Worm (Caenorhabditis elegans) whole organism, late embryonic: ENCODE measurements around the gene F01F1.11.

Experiments used
- F13H6.1 ChIP-seq: sonication (generic microtip); optimal IDR thresholded peaks from 2 replicates; lab custom pipeline; 2016; ENCODE audit warnings: missing genetic modification characterization, missing compliant biosample characterization
- elt-4 ChIP-seq: sonication (generic microtip); optimal IDR thresholded peaks from 2 replicates; lab custom pipeline; 2016; ENCODE audit warnings: missing genetic modification characterization, missing compliant biosample characterization
- pha-4 ChIP-seq: fragments of 150-350 bp; optimal IDR thresholded peaks from 2 replicates; lab custom pipeline; 2018; ENCODE audit warnings: missing biosample characterization, missing genetic modification reagents, missing genetic modification characterization
- rnt-1 ChIP-seq: sonication (generic microtip); optimal IDR thresholded peaks from 2 replicates; lab custom pipeline; 2016; ENCODE audit warnings: missing genetic modification characterization, missing compliant biosample characterization
- unc-55 ChIP-seq: sonication (generic microtip); optimal IDR thresholded peaks from 2 replicates; lab custom pipeline; 2017; ENCODE audit warnings: missing biosample characterization, missing genetic modification reagents, missing genetic modification characterization
- ztf-16 ChIP-seq: sonication (generic microtip); optimal IDR thresholded peaks from 2 replicates; lab custom pipeline; 2017; ENCODE audit warnings: missing genetic modification characterization, missing compliant biosample characterization

ce11 chrIII:5840815-5841573 lies 30.7 kb downstream of the F01F1.11 start:
- TF ChIP-seq F13H6.1 (tag; lab: Kevin White, UChicago) (no peak), pha-4 (tag; lab: Kevin White, UChicago) (no peak), unc-55 (GFP tag; lab: Kevin White, UChicago) (no peak), elt-4 (tag; lab: Kevin White, UChicago) (no peak), ztf-16 (tag; lab: Kevin White, UChicago) (no peak), rnt-1 (no peak)
